Fruit fly (Drosophila melanogaster) whole organism, embryonic: ENCODE measurements around the gene CG15418.

Source experiments
- ATbp ChIP-seq: fragments of 200-800 bp; sonication (Bioruptor generic); optimal IDR thresholded peaks from 2 replicates; lab custom pipeline; 2017; ENCODE audit warnings: missing biosample characterization, mild to moderate bottlenecking, missing genetic modification characterization, missing genetic modification reagents
- Bdp1 ChIP-seq: fragments of 200-800 bp; sonication (Bioruptor generic); optimal IDR thresholded peaks from 3 replicates; lab custom pipeline; 2016; ENCODE audit warnings: missing biosample characterization, missing genetic modification characterization
- CG10147 ChIP-seq: fragments of 200-800 bp; sonication (Bioruptor generic); optimal IDR thresholded peaks from 2 replicates; lab custom pipeline; 2019; ENCODE audit warnings: missing biosample characterization, mild to moderate bottlenecking, missing genetic modification characterization, moderate library complexity
- CG10979 ChIP-seq: fragments of 200-800 bp; sonication (Bioruptor generic); optimal IDR thresholded peaks from 2 replicates; lab custom pipeline; 2018; ENCODE audit warnings: missing biosample characterization, mild to moderate bottlenecking, missing genetic modification characterization, moderate library complexity
- CG13775 ChIP-seq: fragments of 200-800 bp; sonication (Bioruptor generic); optimal IDR thresholded peaks from 3 replicates; lab custom pipeline; 2017; ENCODE audit warnings: missing biosample characterization, mild to moderate bottlenecking, missing genetic modification characterization
- CG14050 ChIP-seq: fragments of 200-800 bp; sonication (Bioruptor generic); IDR thresholded peaks from 3 replicates; pipeline ENCODE4 v1.3.6; 2022; ENCODE audit warnings: missing biosample characterization, missing genetic modification characterization
- CG14667 ChIP-seq: fragments of 200-800 bp; sonication (Bioruptor generic); IDR thresholded peaks from 2 replicates; pipeline ENCODE4 v1.3.6; 2022; ENCODE audit warnings: missing biosample characterization, missing genetic modification characterization
- CG15011 ChIP-seq: fragments of 200-800 bp; sonication (Bioruptor generic); optimal IDR thresholded peaks from 3 replicates; lab custom pipeline; 2018; ENCODE audit warnings: missing biosample characterization, mild to moderate bottlenecking, missing genetic modification characterization
- CG17328 ChIP-seq: fragments of 200-800 bp; sonication (Bioruptor generic); IDR thresholded peaks from 2 replicates; pipeline ENCODE4 v1.3.6; 2022; ENCODE audit warnings: missing biosample characterization, missing genetic modification characterization
- CG17385 ChIP-seq: fragments of 200-800 bp; sonication (Bioruptor generic); optimal IDR thresholded peaks from 3 replicates; lab custom pipeline; 2018; ENCODE audit warnings: missing biosample characterization, mild to moderate bottlenecking, missing genetic modification characterization
- CG1792 ChIP-seq: fragments of 200-800 bp; sonication (Bioruptor generic); optimal IDR thresholded peaks from 2 replicates; lab custom pipeline; 2016; ENCODE audit warnings: missing biosample characterization, missing genetic modification characterization
- CG2678 ChIP-seq: fragments of 200-800 bp; sonication (Bioruptor generic); optimal IDR thresholded peaks from 3 replicates; lab custom pipeline; 2019; ENCODE audit warnings: missing biosample characterization, mild to moderate bottlenecking, missing genetic modification characterization, moderate library complexity
- CG43689 ChIP-seq: fragments of 200-800 bp; sonication (Bioruptor generic); IDR thresholded peaks from 2 replicates; pipeline ENCODE4 v1.3.6; 2022; ENCODE audit warnings: missing biosample characterization, missing genetic modification characterization
- CG4424 ChIP-seq: fragments of 200-800 bp; sonication (Bioruptor generic); optimal IDR thresholded peaks from 3 replicates; lab custom pipeline; 2016; ENCODE audit warnings: missing biosample characterization, missing genetic modification characterization
- CG5953 ChIP-seq: fragments of 200-800 bp; sonication (Bioruptor generic); IDR thresholded peaks from 2 replicates; pipeline ENCODE4 v1.3.6; 2022; ENCODE audit warnings: missing biosample characterization, missing genetic modification characterization
- CG6254 ChIP-seq: fragments of 200-800 bp; sonication (Bioruptor generic); optimal IDR thresholded peaks from 3 replicates; lab custom pipeline; 2017; ENCODE audit warnings: mild to moderate bottlenecking, missing biosample characterization, missing genetic modification reagents, missing genetic modification characterization
- CG6683 ChIP-seq: fragments of 200-800 bp; sonication (Bioruptor generic); optimal IDR thresholded peaks from 2 replicates; lab custom pipeline; 2017; ENCODE audit warnings: missing biosample characterization, mild to moderate bottlenecking, missing genetic modification characterization, missing genetic modification reagents
- CG7786 ChIP-seq: fragments of 200-800 bp; sonication (Bioruptor generic); optimal IDR thresholded peaks from 2 replicates; lab custom pipeline; 2016; ENCODE audit warnings: missing biosample characterization, missing genetic modification characterization
- CHES-1-like ChIP-seq: fragments of 200-800 bp; sonication (Bioruptor generic); optimal IDR thresholded peaks from 2 replicates; lab custom pipeline; 2016; ENCODE audit warnings: missing biosample characterization, missing genetic modification characterization
- Drgx ChIP-seq: fragments of 200-800 bp; sonication (Bioruptor generic); IDR thresholded peaks from 2 replicates; pipeline ENCODE4 v1.3.6; 2022; ENCODE audit warnings: missing biosample characterization, missing genetic modification characterization
- Gsc ChIP-seq: fragments of 200-800 bp; sonication (Bioruptor generic); IDR thresholded peaks from 2 replicates; pipeline ENCODE4 v1.3.6; 2022; ENCODE audit warnings: missing biosample characterization, missing genetic modification characterization
- HLH54F ChIP-seq: fragments of 200-800 bp; sonication (Bioruptor generic); optimal IDR thresholded peaks from 3 replicates; lab custom pipeline; 2016; ENCODE audit warnings: missing biosample characterization, missing genetic modification characterization
- Hr3 ChIP-seq: fragments of 200-800 bp; sonication (Bioruptor generic); optimal IDR thresholded peaks from 3 replicates; lab custom pipeline; 2016; ENCODE audit warnings: missing biosample characterization, missing genetic modification characterization
- Meics ChIP-seq: fragments of 200-800 bp; sonication (Bioruptor generic); optimal IDR thresholded peaks from 2 replicates; lab custom pipeline; 2017; ENCODE audit warnings: missing biosample characterization, mild to moderate bottlenecking, missing genetic modification characterization
- Stat92E ChIP-seq, 3 experiments: fragments of >200 bp in 2 of 3; fragments of 200-800 bp in 1 of 3; sonication (Bioruptor generic) in 1 of 3; optimal IDR thresholded peaks; 2 replicates each; lab custom pipeline; 2017 to 2019; ENCODE audit warnings: missing biosample characterization in 3 of 3, missing genetic modification characterization in 3 of 3, mild to moderate bottlenecking in 1 of 3, moderate library complexity in 1 of 3
- Xrp1 ChIP-seq: fragments of 200-800 bp; sonication (Bioruptor generic); IDR thresholded peaks from 2 replicates; pipeline ENCODE4 v1.3.6; 2022; ENCODE audit warnings: missing biosample characterization, missing genetic modification characterization
- ac ChIP-seq: fragments of 200-800 bp; sonication (Bioruptor generic); optimal IDR thresholded peaks from 3 replicates; lab custom pipeline; 2017; ENCODE audit warnings: missing biosample characterization, mild to moderate bottlenecking, missing genetic modification characterization
- ase ChIP-seq: fragments of 200-800 bp; sonication (Bioruptor generic); IDR thresholded peaks from 3 replicates; pipeline ENCODE4 v1.3.6; 2022; ENCODE audit warnings: missing biosample characterization, missing genetic modification characterization
- bcd ChIP-seq: fragments of 200-800 bp; sonication (Bioruptor generic); optimal IDR thresholded peaks from 2 replicates; lab custom pipeline; 2017; ENCODE audit warnings: missing biosample characterization, mild to moderate bottlenecking, missing genetic modification characterization
- cas ChIP-seq: fragments of 200-800 bp; sonication (Bioruptor generic); IDR thresholded peaks from 2 replicates; pipeline ENCODE4 v1.3.6; 2022; ENCODE audit warnings: missing biosample characterization, missing genetic modification characterization
- cwo ChIP-seq: fragments of 200-800 bp; sonication (Bioruptor generic); optimal IDR thresholded peaks from 3 replicates; lab custom pipeline; 2017; ENCODE audit warnings: missing biosample characterization, missing genetic modification characterization, mild to moderate bottlenecking, moderate library complexity, missing genetic modification reagents
- danr ChIP-seq: fragments of 200-800 bp; sonication (Bioruptor generic); IDR thresholded peaks from 2 replicates; pipeline ENCODE4 v1.3.6; 2022; ENCODE audit warnings: missing biosample characterization, missing genetic modification characterization
- dimm ChIP-seq: fragments of 200-800 bp; sonication (Bioruptor generic); IDR thresholded peaks from 2 replicates; pipeline ENCODE4 v1.3.6; 2022; ENCODE audit warnings: missing biosample characterization, missing genetic modification characterization
- dmrt11E ChIP-seq: fragments of 200-800 bp; sonication (Bioruptor generic); optimal IDR thresholded peaks from 3 replicates; lab custom pipeline; 2018; ENCODE audit warnings: missing biosample characterization, mild to moderate bottlenecking, missing genetic modification characterization, moderate library complexity
- dpn ChIP-seq, 2 experiments: fragments of 200-800 bp; sonication (Bioruptor generic); optimal IDR thresholded peaks; 3 replicates each; lab custom pipeline; 2016; ENCODE audit warnings: missing biosample characterization in 2 of 2, missing genetic modification characterization in 2 of 2
- fd102C ChIP-seq: fragments of 200-800 bp; sonication (Bioruptor generic); optimal IDR thresholded peaks from 2 replicates; lab custom pipeline; 2018; ENCODE audit warnings: missing biosample characterization, mild to moderate bottlenecking, missing genetic modification characterization, moderate library complexity
- fd3F ChIP-seq: fragments of 200-800 bp; sonication (Bioruptor generic); optimal IDR thresholded peaks from 2 replicates; lab custom pipeline; 2018; ENCODE audit warnings: missing biosample characterization, mild to moderate bottlenecking, missing genetic modification characterization, moderate library complexity
- grau ChIP-seq: fragments of 200-800 bp; optimal IDR thresholded peaks from 3 replicates; lab custom pipeline; 2019; ENCODE audit warnings: missing biosample characterization, mild to moderate bottlenecking, missing genetic modification characterization, moderate library complexity
- klu ChIP-seq: fragments of 200-800 bp; sonication (Bioruptor generic); IDR thresholded peaks from 2 replicates; pipeline ENCODE4 v1.3.6; 2022; ENCODE audit warnings: missing biosample characterization, missing genetic modification characterization
- odd ChIP-seq: fragments of 200-800 bp; sonication (Bioruptor generic); optimal IDR thresholded peaks from 2 replicates; lab custom pipeline; 2017; ENCODE audit warnings: missing biosample characterization, mild to moderate bottlenecking, missing genetic modification characterization
- phol ChIP-seq: fragments of 200-800 bp; sonication (Bioruptor generic); optimal IDR thresholded peaks from 3 replicates; lab custom pipeline; 2018; ENCODE audit warnings: missing biosample characterization, mild to moderate bottlenecking, missing genetic modification characterization, moderate library complexity
- pnt ChIP-seq: fragments of 200-800 bp; sonication (Bioruptor generic); optimal IDR thresholded peaks from 3 replicates; lab custom pipeline; 2016; ENCODE audit warnings: missing biosample characterization, missing genetic modification characterization
- psq ChIP-seq: fragments of 200-800 bp; sonication (Bioruptor generic); optimal IDR thresholded peaks from 2 replicates; lab custom pipeline; 2017; ENCODE audit warnings: missing biosample characterization, missing genetic modification characterization
- scrt ChIP-seq: fragments of 200-800 bp; sonication (Bioruptor generic); optimal IDR thresholded peaks from 2 replicates; lab custom pipeline; 2018; ENCODE audit warnings: missing biosample characterization, mild to moderate bottlenecking, missing genetic modification characterization, moderate library complexity
- slp2 ChIP-seq: fragments of 200-800 bp; sonication (Bioruptor generic); optimal IDR thresholded peaks from 2 replicates; lab custom pipeline; 2016; ENCODE audit warnings: missing biosample characterization, missing genetic modification characterization
- tio ChIP-seq: fragments of 200-800 bp; sonication (Bioruptor generic); optimal IDR thresholded peaks from 2 replicates; lab custom pipeline; 2017; ENCODE audit warnings: missing biosample characterization, missing genetic modification characterization, inconsistent platforms
- tx ChIP-seq: fragments of 200-800 bp; sonication (Bioruptor generic); optimal IDR thresholded peaks from 2 replicates; lab custom pipeline; 2016; ENCODE audit warnings: missing biosample characterization, missing genetic modification characterization
- z ChIP-seq: fragments of 200-800 bp; sonication (Bioruptor generic); IDR thresholded peaks from 3 replicates; pipeline ENCODE4 v1.3.6; 2022; ENCODE audit warnings: missing biosample characterization, missing genetic modification characterization
- zf30C ChIP-seq: fragments of 200-800 bp; sonication (Bioruptor generic); optimal IDR thresholded peaks from 3 replicates; lab custom pipeline; 2018; ENCODE audit warnings: missing biosample characterization, mild to moderate bottlenecking, missing genetic modification characterization

The CG15418 gene

dm6 chr2L:3573172-3573755 lies 48.2 kb downstream of the CG15418 start (continued):
- TF ChIP-seq Hr3 (peak; percentile 54), klu (GFP tag; lab: Robert Waterston, UW) (0 out of 2 replicates have a peak, but pooled peaks have one; percentile 9), CG6683 (GFP tag; lab: Kevin White, UChicago) (peak; percentile 13), CG1792 (GFP tag; lab: Kevin White, UChicago) (peak; percentile 48), psq (GFP tag; lab: Kevin White, UChicago) (peak; percentile 28), odd (peak; percentile 60), CG15011 (GFP tag; lab: Kevin White, UChicago) (peak; percentile 39), Drgx (GFP tag; lab: Robert Waterston, UW) (no peak), scrt (GFP tag; lab: Kevin White, UChicago) (peak; percentile 19), tx (GFP tag; lab: Kevin White, UChicago) (peak; percentile 55), CHES-1-like (GFP tag; lab: Kevin White, UChicago) (peak; percentile 16), CG7786 (peak; percentile 58), Meics (GFP tag; lab: Kevin White, UChicago) (peak; percentile 46), danr (peak; percentile 52; the same call in 1 of the 2 replicates), CG10979 (peak; percentile 76), dimm (0 out of 2 replicates have a peak, but pooled peaks have one; percentile 5), z (GFP tag; lab: Robert Waterston, UW) (peak; percentile 55; the same call in 2 of the 3 replicates), bcd (peak; percentile 58), CG43689 (GFP tag; lab: Robert Waterston, UW) (no peak), slp2 (GFP tag; lab: Kevin White, UChicago) (peak; percentile 54), pnt (peak; percentile 56), fd3F (GFP tag; lab: Kevin White, UChicago) (peak; percentile 47), cas (GFP tag; lab: Robert Waterston, UW) (no peak), grau (tag; lab: Kevin White, UChicago) (peak; percentile 77), CG14667 (GFP tag; lab: Robert Waterston, UW) (peak; percentile 60), CG6254 (GFP tag; lab: Kevin White, UChicago) (peak; percentile 37), dmrt11E (tag; lab: Kevin White, UChicago) (peak; percentile 77), cwo (GFP tag; lab: Kevin White, UChicago) (no peak), phol (tag; lab: Kevin White, UChicago) (peak; percentile 83), Bdp1 (GFP tag; lab: Kevin White, UChicago) (peak; percentile 31), CG17385 (GFP tag; lab: Kevin White, UChicago) (peak; percentile 56), dpn (GFP tag; optimal IDR thresholded peaks at IDR 0.05; lab: Kevin White, UChicago) (peak; percentile 50 to 52), CG14050 (no peak; the same call in 2 of the 3 replicates), HLH54F (peak; percentile 17), CG5953 (GFP tag; lab: Robert Waterston, UW) (0 out of 2 replicates have a peak, but pooled peaks have one; percentile 33), zf30C (GFP tag; lab: Kevin White, UChicago) (peak; percentile 63), ac (GFP tag; lab: Kevin White, UChicago) (no peak), CG13775 (GFP tag; lab: Kevin White, UChicago) (peak; percentile 44), Gsc (0 out of 2 replicates have a peak, but pooled peaks have one; percentile 11), ase (GFP tag; lab: Robert Waterston, UW) (0 out of 3 replicates have a peak, but pooled peaks have one; percentile 37), tio (GFP tag; lab: Kevin White, UChicago) (peak; percentile 58), CG4424 (GFP tag; lab: Kevin White, UChicago) (peak; percentile 56), CG17328 (GFP tag; lab: Robert Waterston, UW) (0 out of 2 replicates have a peak, but pooled peaks have one; percentile 6), Xrp1 (GFP tag; lab: Robert Waterston, UW) (peak; percentile 77), ATbp (GFP tag; lab: Kevin White, UChicago) (peak; percentile 8), Stat92E (GFP tag; optimal IDR thresholded peaks at IDR 0.05; lab: Kevin White, UChicago) (no peak), CG10147 (GFP tag; lab: Kevin White, UChicago) (no peak), fd102C (GFP tag; lab: Kevin White, UChicago) (no peak), CG2678 (tag; lab: Kevin White, UChicago) (peak; percentile 79)
